Worm (Caenorhabditis elegans) whole organism, L2 larva: Measurements from ENCODE around the gene pqn-83.

Experiments used
- ama-1 ChIP-seq: fragments of 150-350 bp; optimal IDR thresholded peaks from 2 replicates; lab custom pipeline; 2018; ENCODE audit warnings: inconsistent platforms
- nhr-77 ChIP-seq: fragments of 150-350 bp; optimal IDR thresholded peaks from 2 replicates; lab custom pipeline; 2014; ENCODE audit warnings: missing biosample characterization, missing genetic modification characterization

DNA sequence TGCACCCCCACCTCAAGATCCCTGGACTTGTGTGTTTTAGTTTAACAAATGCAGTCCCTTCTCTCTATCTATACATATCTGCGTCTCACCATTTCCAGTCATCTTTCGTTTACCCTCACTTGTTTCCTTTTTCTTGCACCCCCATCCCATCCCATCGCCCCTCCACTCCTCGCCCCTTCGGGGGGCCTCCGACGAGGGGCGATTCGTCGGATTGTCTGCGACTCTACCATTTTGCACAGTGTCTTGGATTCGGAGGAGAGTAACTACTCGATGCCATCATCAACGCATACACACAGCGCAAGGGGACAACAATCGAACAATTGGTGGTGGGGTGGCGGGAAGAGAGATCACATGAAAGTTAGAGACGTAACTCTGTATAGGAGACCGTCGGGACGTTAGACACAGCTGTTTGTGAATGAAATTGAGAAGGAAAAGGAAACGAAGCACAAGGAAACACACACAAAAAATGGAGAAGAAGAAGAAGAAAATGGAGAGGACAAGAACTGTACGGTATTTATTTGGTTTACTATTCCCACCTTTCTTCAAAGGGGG is 36.8 kb downstream of the pqn-83 start:
- no peak for TF ChIP-seq ama-1 (lab: Kevin White, UChicago)
- no peak for TF ChIP-seq nhr-77
